Worm (Caenorhabditis elegans) whole organism, early embryonic: ENCODE measurements around the gene F56A11.5.

Experiments used
- B0310.2 ChIP-seq: sonication (generic microtip); optimal IDR thresholded peaks from 2 replicates; lab custom pipeline; 2016; ENCODE audit warnings: mild to moderate bottlenecking, missing genetic modification characterization, missing compliant biosample characterization
- F13C5.2 ChIP-seq: sonication (generic microtip); optimal IDR thresholded peaks from 2 replicates; lab custom pipeline; 2017; ENCODE audit warnings: mild to moderate bottlenecking, missing genetic modification characterization, inconsistent platforms, missing compliant biosample characterization
- aly-1 ChIP-seq: sonication (generic microtip); optimal IDR thresholded peaks from 2 replicates; lab custom pipeline; 2016; ENCODE audit warnings: missing genetic modification characterization, missing compliant biosample characterization
- ama-1 ChIP-seq: fragments of 150-350 bp; optimal IDR thresholded peaks from 2 replicates; lab custom pipeline; 2014
- ceh-13 ChIP-seq: fragments of 200-800 bp; sonication (Bioruptor generic); optimal IDR thresholded peaks from 2 replicates; lab custom pipeline; 2018; ENCODE audit warnings: mild to moderate bottlenecking, missing genetic modification characterization, missing compliant biosample characterization
- ceh-36 ChIP-seq: sonication (generic microtip); optimal IDR thresholded peaks from 2 replicates; lab custom pipeline; 2016; ENCODE audit warnings: missing genetic modification characterization, inconsistent platforms, missing compliant biosample characterization
- ets-7 ChIP-seq: sonication (generic microtip); optimal IDR thresholded peaks from 2 replicates; lab custom pipeline; 2016; ENCODE audit warnings: missing genotype, missing genetic modification characterization, missing compliant biosample characterization
- flt-1 ChIP-seq: fragments of 200-800 bp; sonication (Bioruptor generic); IDR thresholded peaks from 2 replicates; pipeline ENCODE4 v1.3.6; 2022; ENCODE audit warnings: missing genetic modification characterization, missing compliant biosample characterization
- hmbx-1 ChIP-seq: sonication (generic microtip); optimal IDR thresholded peaks from 2 replicates; lab custom pipeline; 2016; ENCODE audit warnings: mild to moderate bottlenecking, missing genetic modification characterization, missing compliant biosample characterization
- hmg-4 ChIP-seq: fragments of 200-800 bp; sonication (Bioruptor generic); optimal IDR thresholded peaks from 2 replicates; lab custom pipeline; 2018; ENCODE audit warnings: mild to moderate bottlenecking, missing genetic modification characterization, missing compliant biosample characterization
- hnd-1 ChIP-seq: sonication (generic microtip); optimal IDR thresholded peaks from 2 replicates; lab custom pipeline; 2016; ENCODE audit warnings: missing genetic modification characterization, missing compliant biosample characterization
- pes-1 ChIP-seq: fragments of 200-800 bp; sonication (Bioruptor generic); IDR thresholded peaks from 2 replicates; pipeline ENCODE4 v1.3.6; 2022; ENCODE audit warnings: missing genetic modification reagents, missing genetic modification characterization, missing compliant biosample characterization
- scrt-1 ChIP-seq: fragments of 200-800 bp; sonication (Bioruptor generic); IDR thresholded peaks from 2 replicates; pipeline ENCODE4 v1.3.6; 2022; ENCODE audit warnings: missing genetic modification characterization, missing compliant biosample characterization
- sea-1 ChIP-seq: fragments of 200-800 bp; sonication (Bioruptor generic); conservative IDR thresholded peaks from 2 replicates; pipeline ENCODE4 v1.3.6; 2022; ENCODE audit warnings: missing genetic modification characterization, missing compliant biosample characterization
- tbx-11 ChIP-seq: fragments of 200-800 bp; sonication (Bioruptor generic); IDR thresholded peaks from 2 replicates; pipeline ENCODE4 v1.3.6; 2022; ENCODE audit warnings: missing genetic modification characterization, missing compliant biosample characterization
- tbx-37 ChIP-seq: fragments of 200-800 bp; sonication (Bioruptor generic); conservative IDR thresholded peaks from 2 replicates; pipeline ENCODE4 v1.3.6; 2022; ENCODE audit warnings: missing genetic modification reagents, missing genetic modification characterization, missing compliant biosample characterization
- tra-4 ChIP-seq: sonication (generic microtip); optimal IDR thresholded peaks from 2 replicates; lab custom pipeline; 2017; ENCODE audit warnings: missing genetic modification characterization, missing compliant biosample characterization

Gene F56A11.5

DNA sequence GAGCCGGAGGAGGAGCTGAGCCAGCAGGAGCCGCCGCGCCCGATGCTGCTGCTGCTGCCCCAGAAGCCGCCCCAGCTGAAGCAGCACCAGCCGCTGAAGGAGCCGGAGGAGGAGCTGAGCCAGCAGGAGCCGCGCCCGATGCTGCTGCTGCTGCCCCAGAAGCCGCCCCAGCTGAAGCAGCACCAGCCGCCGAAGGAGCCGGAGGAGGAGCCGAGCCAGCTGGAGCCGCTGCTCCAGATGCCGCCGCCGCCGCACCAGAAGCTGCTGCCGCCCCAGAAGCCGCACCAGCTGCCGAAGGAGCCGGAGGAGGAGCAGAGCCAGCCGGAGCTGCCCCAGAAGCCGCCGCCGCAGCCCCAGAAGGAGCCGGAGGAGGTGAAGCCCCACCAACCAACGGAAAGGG lies 34.8 kb upstream of the F56A11.5 start:
- TF ChIP-seq pes-1 (GFP tag; lab: Robert Waterston, UW) (peak; percentile 17; the same call in 1 of the 2 replicates), scrt-1 (no peak)

DNA sequence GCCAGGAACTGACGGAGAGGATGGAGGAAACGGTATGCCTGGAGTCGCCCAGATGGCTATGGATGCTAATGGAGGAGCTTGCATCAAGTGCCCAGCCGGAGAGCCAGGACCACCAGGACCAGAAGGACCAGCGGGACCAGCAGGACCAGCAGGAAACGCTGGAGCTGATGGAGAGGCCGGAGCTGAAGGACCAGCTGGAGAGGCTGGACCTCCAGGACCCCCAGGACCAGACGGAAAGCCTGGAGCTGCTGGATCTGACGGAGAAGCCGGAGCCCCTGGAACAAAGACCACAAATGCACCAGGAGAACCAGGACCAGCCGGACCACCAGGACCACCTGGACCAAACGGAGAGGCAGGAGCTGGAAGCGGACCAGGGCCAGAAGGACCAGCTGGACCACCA lies 34.2 kb upstream of the F56A11.5 start:
- TF ChIP-seq flt-1 (GFP tag; lab: Robert Waterston, UW) (no peak), ama-1 (lab: Kevin White, UChicago) (no peak), tra-4 (no peak), hnd-1 (no peak), aly-1 (tag; lab: Kevin White, UChicago) (no peak)

DNA sequence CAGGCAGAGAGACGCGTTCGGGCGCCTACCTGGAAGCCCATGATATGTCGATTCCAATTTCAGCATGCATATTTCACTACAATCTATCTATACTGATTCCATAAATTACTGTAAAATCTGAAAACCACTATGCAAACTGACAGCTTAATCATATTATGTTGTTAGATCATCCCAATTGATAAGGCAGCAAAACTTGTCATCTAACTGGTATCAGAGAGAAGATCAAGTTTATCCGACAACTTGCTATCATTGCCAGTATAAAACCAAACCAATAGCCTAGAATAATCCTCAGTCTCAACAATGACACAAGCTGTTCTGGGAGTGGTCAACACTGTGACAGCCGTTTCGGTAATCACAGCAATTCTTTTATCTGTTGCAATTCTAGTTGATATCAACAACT lies 33.5 kb upstream of the F56A11.5 start, which contains the start of gene col-102:
Gene col-102 (plus strand): TSS at position 301 of the 400 bp plus-strand sequence.
- TF ChIP-seq flt-1 (GFP tag; lab: Robert Waterston, UW) (no peak), hmg-4 (no peak), hnd-1 (no peak), ceh-13 (no peak), tra-4 (no peak), ets-7 (no peak), sea-1 (GFP tag; lab: Robert Waterston, UW) (no peak), ama-1 (lab: Kevin White, UChicago) (no peak), hmbx-1 (no peak), pes-1 (GFP tag; lab: Robert Waterston, UW) (no peak), scrt-1 (no peak), F13C5.2 (tag; lab: Kevin White, UChicago) (no peak), ceh-36 (no peak), B0310.2 (tag; lab: Kevin White, UChicago) (no peak)

DNA sequence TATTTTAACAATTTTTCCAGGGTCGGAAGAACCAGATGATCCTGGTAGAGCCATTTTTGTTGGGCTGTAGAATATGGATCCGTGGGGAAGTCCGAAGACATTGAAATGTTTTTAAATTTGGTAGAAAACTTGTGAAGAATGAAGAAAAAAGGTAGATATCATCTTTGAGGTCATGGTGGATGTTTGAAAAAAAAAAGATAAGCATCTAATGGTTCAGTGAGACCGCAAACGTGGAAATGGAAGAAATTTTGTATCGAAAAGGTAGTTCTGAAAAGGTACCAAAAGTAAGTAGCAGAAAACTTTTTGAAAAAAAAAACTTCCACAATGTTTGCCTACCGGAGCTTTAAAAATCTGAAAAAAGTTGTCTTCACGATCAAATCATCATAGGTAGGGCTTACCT lies 32.9 kb upstream of the F56A11.5 start, which contains the start of gene prmt-4:
Gene prmt-4 (minus strand): TSS at position 101 of the 400 bp plus-strand sequence.
- TF ChIP-seq pes-1 (GFP tag; lab: Robert Waterston, UW), result no peak
- no peak for TF ChIP-seq hnd-1

- TF ChIP-seq F13C5.2 (tag; lab: Kevin White, UChicago) (no peak), hmbx-1 (no peak), tbx-11 (GFP tag; lab: Robert Waterston, UW) (no peak), B0310.2 (tag; lab: Kevin White, UChicago) (no peak), scrt-1 (no peak), pes-1 (GFP tag; lab: Robert Waterston, UW) (no peak), tra-4 (no peak), aly-1 (tag; lab: Kevin White, UChicago) (no peak), hnd-1 (no peak), hmg-4 (no peak), tbx-37 (no peak), ama-1 (lab: Kevin White, UChicago) (no peak), flt-1 (GFP tag; lab: Robert Waterston, UW) (no peak), ceh-13 (no peak), ets-7 (no peak), sea-1 (GFP tag; lab: Robert Waterston, UW) (no peak), ceh-36 (no peak)
Measured at ce11 chrIV:601595-601994, 30.9 kb upstream of the F56A11.5 start, which contains the start of gene srt-59. Gene srt-59 (minus strand): TSS chrIV:601695.

DNA sequence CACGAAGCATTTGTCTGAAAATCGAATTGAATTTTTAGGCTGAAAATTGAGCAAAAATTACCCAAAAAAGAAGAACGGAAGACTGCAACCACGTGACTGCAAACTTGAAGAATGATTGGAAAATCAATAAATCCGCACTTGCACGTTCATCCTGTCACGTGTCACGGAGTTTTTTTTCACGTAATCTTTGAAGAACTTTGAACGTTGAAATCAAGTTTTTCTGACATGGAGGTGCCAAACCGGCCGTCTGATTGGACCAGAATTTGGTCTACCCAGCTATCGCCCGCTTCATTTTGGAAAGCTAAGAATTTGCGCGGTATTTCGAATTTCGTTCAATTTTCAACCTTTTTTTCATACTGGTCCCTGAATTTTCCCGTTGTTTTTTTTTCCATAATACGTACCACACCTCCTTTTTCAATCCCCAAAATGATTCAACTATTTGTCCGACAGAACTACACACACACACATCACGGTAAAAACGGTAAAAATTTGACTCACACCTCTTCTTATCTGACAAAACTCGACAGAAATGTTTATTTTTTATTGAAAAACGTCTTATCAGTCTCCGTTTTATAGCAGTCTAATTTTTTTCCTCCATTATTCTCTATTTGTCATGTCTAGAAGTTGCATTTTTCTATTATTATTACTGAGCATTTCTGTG lies 25.8 kb upstream of the F56A11.5 start, which contains the start of the genes C18H7.7 and C18H7.11:
Gene C18H7.7 (minus strand): TSS at position 101 of the 661 bp plus-strand sequence.
Gene C18H7.11 (plus strand): TSS at position 611 of the 661 bp plus-strand sequence.
- TF ChIP-seq hmg-4 (no peak), tbx-37 (no peak), B0310.2 (tag; lab: Kevin White, UChicago) (no peak), pes-1 (GFP tag; lab: Robert Waterston, UW) (no peak), aly-1 (tag; lab: Kevin White, UChicago) (no peak), F13C5.2 (tag; lab: Kevin White, UChicago) (no peak), ets-7 (no peak), hmbx-1 (no peak), ceh-36 (no peak), ceh-13 (no peak), tra-4 (no peak)

DNA sequence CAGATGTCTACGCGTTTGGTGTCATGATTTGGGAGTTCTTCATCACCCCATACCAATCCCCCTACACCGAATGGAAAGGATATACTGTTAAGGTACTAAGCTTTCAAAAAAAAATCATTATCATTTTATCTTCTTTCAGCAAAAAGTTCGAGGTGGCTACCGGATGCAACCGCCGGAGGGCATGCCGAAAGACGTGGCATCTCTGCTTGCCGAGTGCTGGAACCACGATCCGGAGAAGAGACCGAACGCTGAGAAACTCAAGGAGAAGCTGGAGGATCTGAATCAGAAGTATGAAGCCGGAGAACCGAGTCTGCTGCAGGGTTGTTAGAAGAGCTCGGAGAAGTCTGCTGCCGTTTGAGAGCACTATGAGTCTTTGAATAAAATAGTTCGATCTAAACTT lies 24.2 kb upstream of the F56A11.5 start:
- TF ChIP-seq ceh-13 (no peak), B0310.2 (tag; lab: Kevin White, UChicago) (no peak)

DNA sequence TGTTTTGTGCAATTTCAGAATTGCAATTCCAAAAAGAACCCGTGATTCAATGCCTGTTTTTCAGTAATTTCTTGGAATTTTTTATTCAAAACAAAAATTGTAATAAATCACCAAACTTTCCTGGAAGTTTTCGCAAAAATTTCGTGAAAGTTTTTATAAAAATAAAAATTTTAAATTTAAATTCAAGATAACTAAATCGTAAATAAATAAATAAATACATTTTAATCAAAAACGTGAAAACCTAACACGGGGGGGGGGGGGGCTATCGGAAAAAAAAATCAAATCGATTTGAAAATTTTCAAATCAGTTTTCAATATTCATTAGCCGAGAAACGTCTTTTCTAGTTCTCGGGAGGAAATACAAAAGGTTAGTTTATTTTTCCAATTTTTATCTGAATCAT lies 22.4 kb upstream of the F56A11.5 start, which contains the start of gene C18H7.4:
Gene C18H7.4 (plus strand): TSS at position 301 of the 400 bp plus-strand sequence.
- no peak for TF ChIP-seq ets-7
- no peak for TF ChIP-seq aly-1 (tag; lab: Kevin White, UChicago)
- no peak for TF ChIP-seq sea-1 (GFP tag; lab: Robert Waterston, UW)
- TF ChIP-seq flt-1 (GFP tag; lab: Robert Waterston, UW), result no peak
- TF ChIP-seq hmg-4, result no peak
- TF ChIP-seq tbx-37, result no peak
- no peak for TF ChIP-seq scrt-1
- no peak for TF ChIP-seq B0310.2 (tag; lab: Kevin White, UChicago)
- TF ChIP-seq hnd-1, result no peak
- TF ChIP-seq ceh-13, result no peak
- no peak for TF ChIP-seq ceh-36
- no peak for TF ChIP-seq ama-1 (lab: Kevin White, UChicago)
- TF ChIP-seq hmbx-1, result no peak
- no peak for TF ChIP-seq F13C5.2 (tag; lab: Kevin White, UChicago)

ce11 chrIV:592382-592781 lies 21.7 kb upstream of the F56A11.5 start, which contains the start of gene C18H7.6:
Gene C18H7.6 (minus strand): TSS chrIV:592485.
- TF ChIP-seq ets-7, result no peak
- TF ChIP-seq ceh-36, result no peak
- no peak for TF ChIP-seq sea-1 (GFP tag; lab: Robert Waterston, UW)
- no peak for TF ChIP-seq tbx-11 (GFP tag; lab: Robert Waterston, UW)
- no peak for TF ChIP-seq hmbx-1
- no peak for TF ChIP-seq flt-1 (GFP tag; lab: Robert Waterston, UW)
- TF ChIP-seq F13C5.2 (tag; lab: Kevin White, UChicago), result no peak
- no peak for TF ChIP-seq hnd-1
- no peak for TF ChIP-seq tbx-37
- no peak for TF ChIP-seq scrt-1
- TF ChIP-seq ama-1 (lab: Kevin White, UChicago), result no peak
- no peak for TF ChIP-seq B0310.2 (tag; lab: Kevin White, UChicago)
- no peak for TF ChIP-seq pes-1 (GFP tag; lab: Robert Waterston, UW)
- TF ChIP-seq ceh-13, result no peak
- TF ChIP-seq aly-1 (tag; lab: Kevin White, UChicago), result no peak
- TF ChIP-seq hmg-4, result no peak
- no peak for TF ChIP-seq tra-4
